Worm (Caenorhabditis elegans) whole organism, L4/young adult: ENCODE results near the gene nhr-192.

Source experiments
- W03F9.2 ChIP-seq: fragments of 150-350 bp; optimal IDR thresholded peaks from 2 replicates; lab custom pipeline; 2014; ENCODE audit warnings: missing biosample characterization, missing genetic modification characterization
- him-1 ChIP-seq: sonication (generic microtip); optimal IDR thresholded peaks from 2 replicates; lab custom pipeline; 2016; ENCODE audit warnings: missing genotype, missing genetic modification reagents, missing genetic modification characterization, missing compliant biosample characterization

DNA sequence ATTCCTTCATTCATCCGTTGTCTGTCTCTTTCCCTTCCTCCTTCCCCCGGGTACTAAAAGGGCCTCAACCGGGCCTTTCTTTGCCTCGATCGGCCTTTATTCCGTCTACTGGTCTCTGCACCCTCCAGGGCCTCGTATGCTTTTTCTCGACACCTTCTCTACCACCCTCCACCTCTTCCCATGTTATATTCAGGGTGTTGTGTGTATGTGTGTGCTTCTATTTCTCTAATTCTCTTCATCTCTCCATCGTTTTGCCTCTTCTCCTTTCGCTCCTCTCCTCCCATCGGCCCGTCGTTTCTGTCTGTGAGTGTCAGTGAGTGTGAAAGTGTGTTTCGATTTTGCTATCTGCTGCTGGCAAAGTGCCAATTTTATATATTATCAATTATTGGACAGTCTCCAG is 30.6 kb downstream of the nhr-192 start:
- TF ChIP-seq him-1 (tag; lab: Kevin White, UChicago) (no peak), W03F9.2 (tag; lab: Kevin White, UChicago) (peak; percentile 58)
